Fruit fly (Drosophila melanogaster): ENCODE measurements around the gene Bacc.

Gene Bacc

dm6 chr2L:2751904-2752459, at the start of gene Bacc:
Bacc (plus strand) TSS chr2L:2752445.
- no peak for TF ChIP-seq pan (optimal IDR thresholded peaks at IDR 0.05)
- no peak for TF ChIP-seq CG8478 (optimal IDR thresholded peaks at IDR 0.05)
- TF ChIP-seq EcR (GFP tag; optimal IDR thresholded peaks at IDR 0.05): no peak
- TF ChIP-seq usp (GFP tag; optimal IDR thresholded peaks at IDR 0.05): no peak
- no peak for TF ChIP-seq Dll (optimal IDR thresholded peaks at IDR 0.05)
- no peak for TF ChIP-seq psq (optimal IDR thresholded peaks at IDR 0.05)

dm6 chr2L:2720368-2720767, 31.9 kb upstream of the Bacc start:
- TF ChIP-seq usp (GFP tag; optimal IDR thresholded peaks at IDR 0.05) (no peak), pan (optimal IDR thresholded peaks at IDR 0.05) (no peak)

- no peak for TF ChIP-seq CG8478 (optimal IDR thresholded peaks at IDR 0.05)
- no peak for TF ChIP-seq pan (optimal IDR thresholded peaks at IDR 0.05)
- TF ChIP-seq psq (optimal IDR thresholded peaks at IDR 0.05): no peak
- TF ChIP-seq Dll (optimal IDR thresholded peaks at IDR 0.05): no peak
- TF ChIP-seq usp (GFP tag; optimal IDR thresholded peaks at IDR 0.05): no peak
- no peak for TF ChIP-seq EcR (GFP tag; optimal IDR thresholded peaks at IDR 0.05)
Measured at dm6 chr2L:2721317-2721716, 30.9 kb upstream of the Bacc start.

dm6 chr2L:2723100-2723499, 29.1 kb upstream of the Bacc start:
- no peak for TF ChIP-seq Dll (optimal IDR thresholded peaks at IDR 0.05)
- TF ChIP-seq CG8478 (optimal IDR thresholded peaks at IDR 0.05): no peak
- TF ChIP-seq pan (optimal IDR thresholded peaks at IDR 0.05): no peak
- no peak for TF ChIP-seq psq (optimal IDR thresholded peaks at IDR 0.05)
- no peak for TF ChIP-seq usp (GFP tag; optimal IDR thresholded peaks at IDR 0.05)
- TF ChIP-seq EcR (GFP tag; optimal IDR thresholded peaks at IDR 0.05): no peak

- TF ChIP-seq psq (optimal IDR thresholded peaks at IDR 0.05) (no peak), EcR (GFP tag; optimal IDR thresholded peaks at IDR 0.05) (no peak), pan (optimal IDR thresholded peaks at IDR 0.05) (no peak), CG8478 (optimal IDR thresholded peaks at IDR 0.05) (no peak), Dll (optimal IDR thresholded peaks at IDR 0.05) (no peak), usp (GFP tag; optimal IDR thresholded peaks at IDR 0.05) (no peak)
Measured at dm6 chr2L:2724459-2724858, 27.8 kb upstream of the Bacc start.

dm6 chr2L:2725374-2725773, 26.9 kb upstream of the Bacc start, which contains the start of gene CG31689:
CG31689 (plus strand) TSS chr2L:2725674.
- TF ChIP-seq usp (GFP tag; optimal IDR thresholded peaks at IDR 0.05) (no peak), EcR (GFP tag; optimal IDR thresholded peaks at IDR 0.05) (no peak), psq (optimal IDR thresholded peaks at IDR 0.05) (no peak), CG8478 (optimal IDR thresholded peaks at IDR 0.05) (no peak), Dll (optimal IDR thresholded peaks at IDR 0.05) (no peak), pan (optimal IDR thresholded peaks at IDR 0.05) (no peak)

- TF ChIP-seq usp (GFP tag; optimal IDR thresholded peaks at IDR 0.05): no peak
- no peak for TF ChIP-seq Dll (optimal IDR thresholded peaks at IDR 0.05)
- TF ChIP-seq EcR (GFP tag; optimal IDR thresholded peaks at IDR 0.05): no peak
- TF ChIP-seq pan (optimal IDR thresholded peaks at IDR 0.05): no peak
- no peak for TF ChIP-seq CG8478 (optimal IDR thresholded peaks at IDR 0.05)
- no peak for TF ChIP-seq psq (optimal IDR thresholded peaks at IDR 0.05)
Measured at dm6 chr2L:2727364-2727763, 24.9 kb upstream of the Bacc start.

- TF ChIP-seq CG8478 (optimal IDR thresholded peaks at IDR 0.05): no peak
- no peak for TF ChIP-seq usp (GFP tag; optimal IDR thresholded peaks at IDR 0.05)
- no peak for TF ChIP-seq pan (optimal IDR thresholded peaks at IDR 0.05)
- TF ChIP-seq Dll (optimal IDR thresholded peaks at IDR 0.05): no peak
- no peak for TF ChIP-seq psq (optimal IDR thresholded peaks at IDR 0.05)
- no peak for TF ChIP-seq EcR (GFP tag; optimal IDR thresholded peaks at IDR 0.05)
Measured at dm6 chr2L:2727812-2728211, 24.4 kb upstream of the Bacc start.

dm6 chr2L:2728577-2728976, 23.7 kb upstream of the Bacc start:
- TF ChIP-seq psq (optimal IDR thresholded peaks at IDR 0.05) (no peak), EcR (GFP tag; optimal IDR thresholded peaks at IDR 0.05) (no peak), Dll (optimal IDR thresholded peaks at IDR 0.05) (no peak), usp (GFP tag; optimal IDR thresholded peaks at IDR 0.05) (no peak), CG8478 (optimal IDR thresholded peaks at IDR 0.05) (no peak), pan (optimal IDR thresholded peaks at IDR 0.05) (no peak)

dm6 chr2L:2729882-2730281, 22.4 kb upstream of the Bacc start:
- no peak for TF ChIP-seq psq (optimal IDR thresholded peaks at IDR 0.05)
- no peak for TF ChIP-seq CG8478 (optimal IDR thresholded peaks at IDR 0.05)
- TF ChIP-seq usp (GFP tag; optimal IDR thresholded peaks at IDR 0.05): no peak
- no peak for TF ChIP-seq Dll (optimal IDR thresholded peaks at IDR 0.05)
- no peak for TF ChIP-seq EcR (GFP tag; optimal IDR thresholded peaks at IDR 0.05)
- TF ChIP-seq pan (optimal IDR thresholded peaks at IDR 0.05): no peak

dm6 chr2L:2730756-2731155, 21.5 kb upstream of the Bacc start:
- TF ChIP-seq usp (GFP tag; optimal IDR thresholded peaks at IDR 0.05): no peak

dm6 chr2L:2731370-2732138, 20.7 kb upstream of the Bacc start:
- TF ChIP-seq pan (optimal IDR thresholded peaks at IDR 0.05): no peak
- TF ChIP-seq EcR (GFP tag; optimal IDR thresholded peaks at IDR 0.05): no peak
- no peak for TF ChIP-seq psq (optimal IDR thresholded peaks at IDR 0.05)
- TF ChIP-seq usp (GFP tag; optimal IDR thresholded peaks at IDR 0.05): no peak
- TF ChIP-seq CG8478 (optimal IDR thresholded peaks at IDR 0.05): no peak
- TF ChIP-seq Dll (optimal IDR thresholded peaks at IDR 0.05): no peak

Measured in whole organism.